Fruit fly (Drosophila melanogaster): ENCODE results near the gene CG46281.

Gene CG46281

dm6 chr3R:12981334-12982166, 48.6 kb downstream of the CG46281 start (continued):
- peak; percentile 38; the same call in 1 of the 2 replicates for TF ChIP-seq CG14014 (GFP tag; IDR thresholded peaks at IDR 0.05)
- TF ChIP-seq bowl (GFP tag; IDR thresholded peaks at IDR 0.05) = no peak
- TF ChIP-seq CG11723 (GFP tag; optimal IDR thresholded peaks at IDR 0.05) = peak; percentile 47
- peak; percentile 73 for TF ChIP-seq CG2712 (tag; optimal IDR thresholded peaks at IDR 0.05)
- peak; percentile 33 for TF ChIP-seq slou (GFP tag; optimal IDR thresholded peaks at IDR 0.05)
- peak; percentile 76 for TF ChIP-seq Ptx1 (GFP tag; IDR thresholded peaks at IDR 0.05)
- TF ChIP-seq gce (GFP tag; IDR thresholded peaks at IDR 0.05) = no peak; the same call in 2 of the 3 replicates
- no peak for TF ChIP-seq Neu2 (GFP tag; optimal IDR thresholded peaks at IDR 0.05; ENCODE audit: borderline replicate concordance)
- peak; percentile 41; the same call in 1 of the 2 replicates for TF ChIP-seq ranshi (GFP tag; IDR thresholded peaks at IDR 0.05)
- TF ChIP-seq kay (GFP tag; optimal IDR thresholded peaks at IDR 0.05) = peak; percentile 13
- TF ChIP-seq tx (GFP tag; optimal IDR thresholded peaks at IDR 0.05) = no peak
- no peak for TF ChIP-seq CG15601 (tag; optimal IDR thresholded peaks at IDR 0.05)
- TF ChIP-seq Oaz (GFP tag; IDR thresholded peaks at IDR 0.05) = 0 out of 2 replicates have a peak, but pooled peaks have one; percentile 14
- TF ChIP-seq NC2α (GFP tag; optimal IDR thresholded peaks at IDR 0.05) = no peak
- no peak for TF ChIP-seq inv (GFP tag; IDR thresholded peaks at IDR 0.05; ENCODE audit: partially characterized antibody)
- TF ChIP-seq Gug (GFP tag; IDR thresholded peaks at IDR 0.05) = peak; percentile 19; the same call in 1 of the 4 replicates
- no peak for TF ChIP-seq toy (GFP tag; IDR thresholded peaks at IDR 0.05)
- TF ChIP-seq CG6175 (GFP tag; IDR thresholded peaks at IDR 0.05) = no peak
- no peak for TF ChIP-seq en (GFP tag; optimal IDR thresholded peaks at IDR 0.05)
- peak; percentile 46 for TF ChIP-seq Hr3 (GFP tag; optimal IDR thresholded peaks at IDR 0.05)
- TF ChIP-seq jigr1 (GFP tag; IDR thresholded peaks at IDR 0.05) = no peak
- TF ChIP-seq CG1529 (GFP tag; optimal IDR thresholded peaks at IDR 0.05) = peak; percentile 23
- TF ChIP-seq HLH4C (GFP tag; IDR thresholded peaks at IDR 0.05; ENCODE audit: partially characterized antibody) = no peak
- TF ChIP-seq Awh (GFP tag; IDR thresholded peaks at IDR 0.05) = peak; percentile 42; the same call in 1 of the 2 replicates
- TF ChIP-seq CG31365 (tag; optimal IDR thresholded peaks at IDR 0.05) = no peak
- no peak for TF ChIP-seq zfh2 (GFP tag; optimal IDR thresholded peaks at IDR 0.05)
- no peak for TF ChIP-seq stwl (tag; optimal IDR thresholded peaks at IDR 0.05)
- 0 out of 2 replicates have a peak, but pooled peaks have one; percentile 17 for TF ChIP-seq CG1024 (GFP tag; IDR thresholded peaks at IDR 0.05)
- TF ChIP-seq emc (GFP tag; optimal IDR thresholded peaks at IDR 0.05) = no peak
- peak; percentile 7 for TF ChIP-seq salm (tag; optimal IDR thresholded peaks at IDR 0.05)
- TF ChIP-seq chn (GFP tag; optimal IDR thresholded peaks at IDR 0.05) = peak; percentile 31
- TF ChIP-seq CG4730 (GFP tag; IDR thresholded peaks at IDR 0.05) = no peak
- no peak for TF ChIP-seq CG4404 (GFP tag; IDR thresholded peaks at IDR 0.05)
- TF ChIP-seq gro (GFP tag; optimal IDR thresholded peaks at IDR 0.05) = no peak
- TF ChIP-seq Jarid2 (GFP tag; optimal IDR thresholded peaks at IDR 0.05) = peak; percentile 50
- TF ChIP-seq Rfx (GFP tag; IDR thresholded peaks at IDR 0.05) = peak; percentile 69
- peak; percentile 64 for TF ChIP-seq az2 (GFP tag; optimal IDR thresholded peaks at IDR 0.05)
- TF ChIP-seq Antp (GFP tag; optimal IDR thresholded peaks at IDR 0.05) = no peak
- TF ChIP-seq croc (GFP tag; conservative IDR thresholded peaks at IDR 0.05) = 0 out of 3 replicates have a peak, but pooled peaks have one; percentile 19
- no peak for TF ChIP-seq CG3163 (GFP tag; optimal IDR thresholded peaks at IDR 0.05)
- TF ChIP-seq Deaf1 (tag; optimal IDR thresholded peaks at IDR 0.05) = peak; percentile 60
- TF ChIP-seq CG17359 (tag; optimal IDR thresholded peaks at IDR 0.05) = peak; percentile 75
- TF ChIP-seq D (optimal IDR thresholded peaks at IDR 0.05) = no peak
- TF ChIP-seq D (GFP tag; optimal IDR thresholded peaks at IDR 0.05) = peak; percentile 54
- peak; percentile 59 for TF ChIP-seq nerfin-1 (tag; optimal IDR thresholded peaks at IDR 0.05)
- TF ChIP-seq chif (GFP tag; optimal IDR thresholded peaks at IDR 0.05) = peak in 1 of 2 experiments; percentile 29
- no peak for TF ChIP-seq CG8089 (GFP tag; optimal IDR thresholded peaks at IDR 0.05)
- no peak for TF ChIP-seq YL-1 (GFP tag; optimal IDR thresholded peaks at IDR 0.05)
- TF ChIP-seq CG1603 (tag; optimal IDR thresholded peaks at IDR 0.05) = peak; percentile 22
- peak in 1 of 2 experiments; percentile 39 for TF ChIP-seq Hr78 (GFP tag; optimal IDR thresholded peaks at IDR 0.05)

All from whole organism, embryonic.